Fruit fly (Drosophila melanogaster) ovary, adult (tissue): ENCODE data around the gene stnB.

Experiments
- CG17801 ChIP-seq: fragments of 200-800 bp; optimal IDR thresholded peaks from 2 replicates; lab custom pipeline; 2019; ENCODE audit warnings: missing biosample characterization, mild to moderate bottlenecking, missing genetic modification characterization, moderate library complexity; ENCODE audit not compliant: partially characterized antibody

stnB gene

DNA sequence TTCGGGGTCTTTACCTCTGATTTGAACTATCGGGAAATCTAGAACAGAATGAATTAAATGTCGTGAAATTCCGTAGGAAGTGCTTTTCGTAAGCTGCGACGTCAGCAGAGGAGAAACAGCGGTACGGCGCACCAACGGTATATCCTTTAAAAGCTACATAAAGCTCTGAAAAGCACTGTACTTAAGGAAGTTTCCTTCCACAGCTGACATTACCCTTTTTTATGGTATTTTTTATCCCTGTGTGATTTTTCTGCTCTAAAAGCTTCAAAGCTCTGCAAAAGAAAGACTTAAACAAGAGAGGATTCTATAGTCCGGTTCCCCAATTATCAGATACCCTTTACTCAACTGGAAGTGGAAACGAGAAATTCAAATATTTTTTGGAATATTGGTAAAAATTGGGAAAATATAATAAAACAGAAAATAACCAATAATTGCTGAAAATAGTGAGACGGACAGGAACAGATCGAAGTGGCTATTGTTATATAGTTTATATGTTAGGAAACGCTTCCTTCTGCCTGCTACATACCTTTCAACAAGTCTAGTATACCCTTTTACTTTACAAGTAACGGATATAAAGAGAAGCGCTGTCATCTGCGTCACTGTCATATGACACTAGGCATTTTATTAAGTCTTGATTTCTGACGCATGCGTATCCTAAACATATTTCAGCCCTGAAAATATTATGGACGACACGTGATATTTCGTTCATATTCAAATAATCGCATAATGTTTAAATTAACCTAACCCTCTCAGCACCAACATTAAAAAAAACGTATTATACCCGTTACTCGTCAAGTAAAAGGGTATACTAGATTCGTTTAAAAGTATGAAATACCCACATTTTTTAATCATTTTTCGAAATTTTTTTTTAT is at the start of gene stnB, which contains the start of gene stnA:
TSS of gene stnB (minus strand) at position 51 of the 872 bp plus-strand sequence.
TSS of gene stnA (minus strand) at position 51 of the 872 bp plus-strand sequence.
- TF ChIP-seq CG17801 (GFP tag; lab: Kevin White, UChicago): no peak

DNA sequence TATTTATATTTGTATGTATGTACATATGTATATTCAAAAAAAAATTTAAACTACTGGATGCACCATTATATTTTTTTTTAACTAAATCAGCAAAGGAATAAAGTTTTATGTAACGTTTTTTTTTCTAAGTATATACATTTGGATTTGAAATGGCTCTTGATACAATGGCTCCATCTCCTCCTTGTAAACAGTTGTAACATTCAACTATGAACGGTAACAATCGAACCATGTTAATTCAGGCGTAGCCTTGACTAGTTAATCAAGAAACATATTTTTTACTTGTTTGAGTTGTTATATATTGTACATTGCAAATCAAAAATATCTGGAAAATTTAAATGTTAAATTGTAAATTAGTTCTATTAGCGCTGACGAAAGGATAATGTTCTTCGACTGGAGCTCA is 31.3 kb upstream of the stnB start, which contains the start of gene CG12061:
TSS of gene CG12061 (plus strand) at position 301 of the 400 bp plus-strand sequence.
- no peak for TF ChIP-seq CG17801 (GFP tag; lab: Kevin White, UChicago)

DNA sequence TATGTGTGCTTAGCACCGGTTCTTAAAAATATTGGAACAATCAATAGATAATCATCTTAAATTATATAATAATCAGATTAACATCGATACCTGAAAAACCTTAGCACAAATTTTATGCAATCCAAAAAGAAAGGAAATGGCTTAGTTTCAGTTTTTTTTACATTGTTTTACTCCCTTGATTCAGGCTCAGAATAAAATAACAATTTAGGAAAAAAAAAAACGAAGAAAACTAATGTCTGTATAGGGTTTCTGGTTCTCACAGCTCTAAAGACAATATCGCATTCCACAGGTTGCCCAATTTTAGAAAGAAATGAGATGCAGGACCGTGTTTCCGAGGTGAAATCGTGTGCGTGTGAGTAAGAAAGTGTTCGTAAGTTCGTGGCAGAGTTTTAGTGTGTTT is 18.1 kb upstream of the stnB start, which contains the start of gene zyd:
TSS of gene zyd (plus strand) at position 301 of the 400 bp plus-strand sequence.
- TF ChIP-seq CG17801 (GFP tag; lab: Kevin White, UChicago): no peak

DNA sequence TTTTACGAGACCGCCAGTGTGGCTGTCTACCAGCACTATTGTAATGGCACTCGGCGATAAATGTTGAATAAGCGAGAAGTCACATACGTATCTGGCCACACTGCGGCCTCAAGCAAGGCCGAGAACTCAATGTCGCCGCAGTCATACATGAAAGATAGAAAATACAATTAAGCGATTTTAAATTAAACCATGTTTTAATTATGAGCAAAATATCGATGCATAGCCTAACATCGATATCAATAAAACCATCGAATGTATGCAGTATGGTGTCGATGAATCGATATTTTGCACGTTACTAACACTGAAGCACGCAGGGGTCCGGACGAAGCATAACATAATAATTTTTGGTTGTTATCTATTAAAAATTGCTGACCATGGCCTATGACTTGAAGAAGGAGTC is 8.8 kb upstream of the stnB start, which contains the start of the genes Rab21 and Coa7:
TSS of gene Rab21 (minus strand) at position 202 of the 400 bp plus-strand sequence.
TSS of gene Coa7 (plus strand) at position 288 of the 400 bp plus-strand sequence.
- TF ChIP-seq CG17801 (GFP tag; lab: Kevin White, UChicago): no peak

DNA sequence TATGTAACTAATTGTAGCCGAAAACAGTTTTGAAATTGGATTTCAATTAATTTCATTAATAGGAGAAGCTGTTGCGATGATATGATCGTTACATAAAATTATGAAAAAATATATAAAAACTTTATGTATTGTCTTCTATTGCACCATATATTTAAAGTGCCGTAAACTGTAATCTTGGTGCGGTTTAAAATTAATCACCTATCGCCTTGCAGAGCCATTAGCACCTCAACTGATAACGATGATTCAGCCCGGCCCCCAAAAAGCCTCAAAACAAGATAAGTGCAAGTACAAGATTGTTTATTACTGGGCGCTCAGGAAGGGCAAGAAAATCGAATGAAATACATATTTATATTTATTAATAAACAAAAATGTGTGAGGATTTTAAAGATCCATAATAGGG is 7.4 kb upstream of the stnB start:
- TF ChIP-seq CG17801 (GFP tag; lab: Kevin White, UChicago): no peak

DNA sequence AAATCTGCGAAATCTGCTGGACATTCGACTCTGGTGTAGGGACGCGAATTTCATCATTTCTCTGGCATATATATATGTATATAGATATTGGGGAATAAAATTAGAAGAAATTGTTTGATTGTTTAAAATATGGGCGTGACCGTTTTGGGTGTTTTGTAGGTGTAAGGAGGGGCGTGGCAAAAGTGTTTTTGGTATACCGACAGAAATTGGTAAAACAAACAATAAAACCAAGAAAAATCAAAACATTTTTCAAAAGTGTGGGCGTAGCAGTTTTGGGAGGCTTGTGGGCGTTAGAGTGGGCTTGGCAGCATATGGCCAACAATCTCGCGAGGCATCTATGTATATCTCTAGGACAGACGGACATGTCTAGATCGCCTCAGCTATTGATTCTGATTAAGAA is 6.8 kb upstream of the stnB start, which contains the start of gene FucTC:
TSS of gene FucTC (minus strand) at position 101 of the 400 bp plus-strand sequence.
- no peak for TF ChIP-seq CG17801 (GFP tag; lab: Kevin White, UChicago)

DNA sequence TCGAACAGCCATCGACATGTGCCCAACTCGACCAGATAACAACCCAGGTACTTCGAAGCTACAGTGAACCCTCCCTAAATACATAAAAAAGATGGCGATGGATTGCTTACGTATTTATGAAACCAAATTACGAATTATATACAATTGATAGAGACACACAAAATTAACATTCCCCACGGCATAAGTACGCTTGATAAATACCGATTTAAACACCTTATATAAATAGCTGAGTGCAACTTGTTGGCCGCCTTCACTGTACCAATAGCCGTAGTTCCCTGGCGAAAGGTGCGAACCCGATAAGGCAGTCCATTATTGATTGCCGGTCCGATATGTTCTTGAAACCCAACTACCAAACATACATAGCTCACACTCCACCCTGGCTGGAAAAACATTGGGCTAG is 6.2 kb upstream of the stnB start:
- TF ChIP-seq CG17801 (GFP tag; lab: Kevin White, UChicago): no peak

DNA sequence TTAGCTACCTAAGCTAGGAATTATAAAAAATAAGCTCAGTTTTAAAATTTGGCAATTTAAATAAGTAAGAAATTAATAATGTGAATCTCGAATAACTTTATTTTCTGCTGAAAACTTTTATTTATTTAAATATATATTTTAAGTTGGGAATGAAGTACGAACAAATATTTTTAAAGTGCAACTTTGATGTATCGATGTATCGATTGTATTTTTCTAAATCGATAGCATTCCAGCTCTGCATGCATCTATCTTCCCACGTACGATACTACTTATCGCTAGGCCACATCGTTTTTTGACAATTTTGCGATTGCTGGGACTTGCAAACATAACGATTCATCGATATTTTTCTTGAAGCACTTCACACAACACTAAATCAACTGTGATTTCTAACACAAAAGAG is 3.0 kb upstream of the stnB start:
- TF ChIP-seq CG17801 (GFP tag; lab: Kevin White, UChicago): no peak

DNA sequence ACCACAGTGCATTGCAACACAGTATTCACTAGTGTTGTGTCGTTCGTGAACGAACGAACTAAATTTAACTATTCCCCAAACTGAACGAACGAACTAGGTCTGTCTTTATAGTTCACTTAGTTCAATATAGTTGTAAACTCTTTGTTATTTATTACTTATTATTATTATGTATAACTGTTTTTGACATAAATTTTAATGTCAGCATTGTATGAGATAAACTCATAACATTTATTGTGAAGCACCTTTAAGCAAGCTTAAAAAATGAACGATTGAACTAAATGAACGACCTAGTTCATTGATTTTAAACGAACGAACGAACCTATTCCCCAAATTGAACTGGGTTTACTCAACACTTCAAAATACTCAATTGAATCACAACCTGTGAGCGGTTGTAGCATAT is 2.5 kb upstream of the stnB start:
- no peak for TF ChIP-seq CG17801 (GFP tag; lab: Kevin White, UChicago)

DNA sequence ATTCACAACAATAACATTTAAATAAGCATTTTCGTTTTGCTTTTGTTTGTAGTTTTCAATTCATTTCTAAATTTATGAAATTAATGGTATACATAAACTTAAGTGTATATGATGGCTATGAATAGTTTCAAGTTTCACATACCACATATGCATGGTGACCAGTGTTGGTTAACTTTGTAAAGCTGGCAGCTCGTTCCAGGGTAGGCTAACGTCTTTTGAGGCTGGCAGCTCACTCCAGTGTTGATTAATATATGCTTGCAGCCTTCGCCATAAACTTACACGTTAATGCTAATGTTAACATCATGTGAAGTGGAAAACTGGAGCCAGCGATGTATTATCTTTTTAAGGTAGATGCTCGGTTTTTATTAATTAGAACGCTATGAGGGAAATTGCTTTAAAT is 22.9 kb downstream of the stnB start:
- no peak for TF ChIP-seq CG17801 (GFP tag; lab: Kevin White, UChicago)

DNA sequence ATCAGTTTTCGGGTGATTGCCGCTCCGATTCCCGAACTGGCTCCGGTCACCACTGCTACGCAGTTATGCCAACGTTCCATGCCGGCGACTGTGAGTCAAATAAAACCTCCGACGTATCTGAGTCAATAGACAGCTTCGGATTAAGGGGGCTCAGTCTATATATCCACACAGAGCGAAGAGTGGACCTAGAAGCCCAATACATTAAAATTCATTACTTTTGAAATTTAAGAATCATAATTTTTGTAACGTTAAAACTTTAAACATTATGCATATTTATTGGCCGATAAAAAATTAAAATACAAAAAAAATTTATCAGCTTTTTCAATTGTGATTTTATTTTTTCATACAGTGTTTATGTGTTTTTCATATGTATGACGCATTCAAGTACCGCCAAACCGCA is 42.2 kb downstream of the stnB start, which contains the start of gene CG40485:
TSS of gene CG40485 (minus strand) at position 101 of the 400 bp plus-strand sequence.
- no peak for TF ChIP-seq CG17801 (GFP tag; lab: Kevin White, UChicago)

DNA sequence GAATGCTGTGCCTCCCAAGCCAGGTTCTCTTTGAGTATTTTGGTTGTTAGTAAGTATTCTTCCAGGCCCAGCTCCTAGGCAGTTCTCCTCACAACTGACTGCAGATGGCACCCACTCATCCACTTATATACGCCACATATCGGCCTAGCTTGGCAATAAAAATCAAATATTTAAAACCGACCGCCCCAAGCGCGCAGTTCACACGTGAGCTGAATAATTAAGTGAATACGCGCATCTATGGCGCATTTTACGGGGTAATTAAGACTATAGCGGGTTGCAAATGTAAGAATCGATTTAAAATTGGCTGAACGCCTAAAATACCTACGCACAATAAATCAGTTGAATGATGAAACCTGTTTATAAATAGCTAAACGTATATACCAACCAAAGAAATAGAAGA is 44.5 kb downstream of the stnB start, which contains the start of gene CG40486:
TSS of gene CG40486 (minus strand) at position 101 of the 400 bp plus-strand sequence.
- TF ChIP-seq CG17801 (GFP tag; lab: Kevin White, UChicago): no peak

DNA sequence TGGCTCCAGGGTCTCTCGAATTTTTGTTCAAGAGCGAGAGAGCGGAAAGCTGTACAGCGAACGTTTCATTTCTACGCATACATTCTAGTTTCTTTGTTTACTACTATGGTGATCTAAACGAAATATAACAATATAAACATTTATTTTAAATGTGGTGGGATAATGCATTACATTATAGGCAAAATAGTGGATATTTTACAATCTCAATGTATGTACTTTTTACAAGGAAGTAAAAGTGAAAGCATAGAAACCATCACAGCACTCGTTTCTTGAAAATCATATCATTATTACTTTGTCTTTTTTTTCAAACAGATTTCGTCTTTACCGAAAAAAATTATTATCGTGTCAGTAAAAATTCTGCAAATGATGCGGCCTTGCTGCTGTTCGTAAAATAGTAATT is 59.4 kb downstream of the stnB start, which contains the start of gene Cnep1r1:
TSS of gene Cnep1r1 (plus strand) at position 301 of the 400 bp plus-strand sequence.
- TF ChIP-seq CG17801 (GFP tag; lab: Kevin White, UChicago): no peak
